Worm (Caenorhabditis elegans) whole organism, mixed stage, embryonic: ENCODE measurements around the gene F10G2.2.

Source experiments
- ceh-83 ChIP-seq: fragments of 200-800 bp; sonication (Bioruptor generic); optimal IDR thresholded peaks from 2 replicates; lab custom pipeline; 2018; ENCODE audit warnings: mild to moderate bottlenecking, missing genetic modification characterization, missing compliant biosample characterization
- mab-5 ChIP-seq: fragments of 150-350 bp; optimal IDR thresholded peaks from 2 replicates; lab custom pipeline; 2014; ENCODE audit warnings: missing biosample characterization, missing genetic modification characterization
- nhr-2 ChIP-seq: fragments of 150-350 bp; optimal IDR thresholded peaks from 2 replicates; lab custom pipeline; 2014; ENCODE audit warnings: missing biosample characterization, missing genetic modification characterization
- nhr-28 ChIP-seq: fragments of 150-350 bp; optimal IDR thresholded peaks from 2 replicates; lab custom pipeline; 2014; ENCODE audit warnings: missing biosample characterization, missing genetic modification characterization
- nhr-76 ChIP-seq: sonication (generic microtip); optimal IDR thresholded peaks from 2 replicates; lab custom pipeline; 2017; ENCODE audit warnings: missing biosample characterization, missing genetic modification characterization
- sptf-1 ChIP-seq: sonication (generic microtip); optimal IDR thresholded peaks from 2 replicates; lab custom pipeline; 2017; ENCODE audit warnings: mild to moderate bottlenecking, missing genetic modification characterization, moderate library complexity, missing compliant biosample characterization
- unc-62 ChIP-seq: fragments of 150-350 bp; optimal IDR thresholded peaks from 2 replicates; lab custom pipeline; 2014; ENCODE audit warnings: missing biosample characterization, missing genetic modification reagents, missing genetic modification characterization
- zip-8 ChIP-seq: fragments of 150-350 bp; optimal IDR thresholded peaks from 2 replicates; lab custom pipeline; 2014; ENCODE audit warnings: missing biosample characterization, missing genetic modification characterization

- TF ChIP-seq nhr-28 (no peak), sptf-1 (no peak), zip-8 (tag; lab: Kevin White, UChicago) (no peak), nhr-76 (tag; lab: Kevin White, UChicago) (no peak), unc-62 (GFP tag; lab: Kevin White, UChicago) (no peak), ceh-83 (GFP tag; lab: Kevin White, UChicago) (no peak), mab-5 (no peak), nhr-2 (tag; lab: Kevin White, UChicago) (no peak)
Observed at ce11 chrV:7369578-7369977, 38.6 kb downstream of the F10G2.2 start, which contains the start of gene srj-14.
